Fruit fly (Drosophila melanogaster) whole organism, embryonic: ENCODE results near the gene nAChRalpha3.
A peak's percentile ranks its signal among the peaks of the same experiment; 100 is the strongest.

ENCODE experiments used
- Adf1 ChIP-seq: fragments of 200-800 bp; sonication (Bioruptor generic); IDR thresholded peaks from 2 replicates; pipeline ENCODE4 v1.3.6; 2022; ENCODE audit warnings: missing biosample characterization, missing genetic modification characterization
- Awh ChIP-seq: fragments of 200-800 bp; sonication (Bioruptor generic); IDR thresholded peaks from 2 replicates; pipeline ENCODE4, ENCODE4 v1.3.6; 2022; ENCODE audit warnings: missing biosample characterization, missing genetic modification characterization
- CG11560 ChIP-seq: fragments of 200-800 bp; sonication (Bioruptor generic); IDR thresholded peaks from 3 replicates; pipeline ENCODE4 v1.3.6; 2022; ENCODE audit warnings: missing biosample characterization, missing genetic modification characterization
- CG16863 ChIP-seq: fragments of 200-800 bp; sonication (Bioruptor generic); optimal IDR thresholded peaks from 3 replicates; lab custom pipeline; 2016; ENCODE audit warnings: missing biosample characterization, missing genetic modification characterization
- CG17186 ChIP-seq: fragments of 200-800 bp; sonication (Bioruptor generic); optimal IDR thresholded peaks from 3 replicates; lab custom pipeline; 2017; ENCODE audit warnings: missing biosample characterization, missing genetic modification reagents, missing genetic modification characterization
- CG17359 ChIP-seq: fragments of 200-800 bp; sonication (Bioruptor generic); optimal IDR thresholded peaks from 3 replicates; lab custom pipeline; 2018; ENCODE audit warnings: missing biosample characterization, mild to moderate bottlenecking, missing genetic modification characterization, moderate library complexity
- CG18764 ChIP-seq: fragments of 200-800 bp; sonication (Bioruptor generic); optimal IDR thresholded peaks from 3 replicates; lab custom pipeline; 2016; ENCODE audit warnings: missing biosample characterization, missing genetic modification characterization
- CG2129 ChIP-seq: fragments of 200-800 bp; sonication (Bioruptor generic); IDR thresholded peaks from 2 replicates; pipeline ENCODE4 v1.3.6; 2022; ENCODE audit warnings: missing biosample characterization, missing genetic modification characterization; ENCODE audit not compliant: partially characterized antibody
- CG3163 ChIP-seq: fragments of 200-800 bp; sonication (Bioruptor generic); optimal IDR thresholded peaks from 3 replicates; lab custom pipeline; 2016; ENCODE audit warnings: missing biosample characterization, missing genetic modification characterization
- CG33557 ChIP-seq: fragments of 200-800 bp; sonication (Bioruptor generic); optimal IDR thresholded peaks from 2 replicates; lab custom pipeline; 2019; ENCODE audit warnings: missing biosample characterization, mild to moderate bottlenecking, missing genetic modification characterization, moderate library complexity
- CG3995 ChIP-seq: fragments of 200-800 bp; sonication (Bioruptor generic); optimal IDR thresholded peaks from 3 replicates; lab custom pipeline; 2016; ENCODE audit warnings: missing biosample characterization, missing genetic modification characterization
- CG4282 ChIP-seq: fragments of 200-800 bp; sonication (Bioruptor generic); optimal IDR thresholded peaks from 2 replicates; lab custom pipeline; 2016; ENCODE audit warnings: missing biosample characterization, missing genetic modification characterization
- CG4328 ChIP-seq: fragments of 200-800 bp; sonication (Bioruptor generic); optimal IDR thresholded peaks from 3 replicates; lab custom pipeline; 2017; ENCODE audit warnings: missing biosample characterization, missing genetic modification reagents, missing genetic modification characterization
- CG4820 ChIP-seq: fragments of 200-800 bp; sonication (Bioruptor generic); optimal IDR thresholded peaks from 3 replicates; lab custom pipeline; 2016; ENCODE audit warnings: missing biosample characterization, missing genetic modification characterization
- CG7357 ChIP-seq: fragments of 200-800 bp; sonication (Bioruptor generic); IDR thresholded peaks from 3 replicates; pipeline ENCODE4 v1.3.6; 2022; ENCODE audit warnings: missing biosample characterization, missing genetic modification characterization
- CG7839 ChIP-seq: fragments of 200-800 bp; sonication (Bioruptor generic); optimal IDR thresholded peaks from 3 replicates; lab custom pipeline; 2018; ENCODE audit warnings: missing biosample characterization, mild to moderate bottlenecking, missing genetic modification characterization, moderate library complexity
- CG8281 ChIP-seq: fragments of 200-800 bp; sonication (Bioruptor generic); optimal IDR thresholded peaks from 2 replicates; lab custom pipeline; 2018; ENCODE audit warnings: missing biosample characterization, mild to moderate bottlenecking, missing genetic modification characterization, moderate library complexity
- CG8765 ChIP-seq: fragments of 200-800 bp; sonication (Bioruptor generic); IDR thresholded peaks from 2 replicates; pipeline ENCODE4 v1.3.6; 2022; ENCODE audit warnings: missing biosample characterization, missing genetic modification characterization
- CHES-1-like ChIP-seq: fragments of 200-800 bp; sonication (Bioruptor generic); optimal IDR thresholded peaks from 2 replicates; lab custom pipeline; 2016; ENCODE audit warnings: missing biosample characterization, missing genetic modification characterization
- CrebB ChIP-seq: fragments of 200-800 bp; sonication (Bioruptor generic); optimal IDR thresholded peaks from 3 replicates; lab custom pipeline; 2018; ENCODE audit warnings: missing biosample characterization, mild to moderate bottlenecking, missing genetic modification characterization
- Dip2 ChIP-seq: fragments of 200-800 bp; sonication (Bioruptor generic); IDR thresholded peaks from 2 replicates; pipeline ENCODE4 v1.3.6; 2022; ENCODE audit warnings: missing biosample characterization, missing genetic modification characterization
- Dref ChIP-seq: fragments of 200-800 bp; sonication (Bioruptor generic); IDR thresholded peaks from 2 replicates; pipeline ENCODE4 v1.3.6; 2022; ENCODE audit warnings: missing biosample characterization, missing genetic modification characterization
- Drgx ChIP-seq: fragments of 200-800 bp; sonication (Bioruptor generic); IDR thresholded peaks from 2 replicates; pipeline ENCODE4 v1.3.6; 2022; ENCODE audit warnings: missing biosample characterization, missing genetic modification characterization
- HLH3B ChIP-seq: fragments of 200-800 bp; sonication (Bioruptor generic); IDR thresholded peaks from 2 replicates; pipeline ENCODE4 v1.3.6; 2022; ENCODE audit warnings: missing biosample characterization, missing genetic modification characterization
- HLH4C ChIP-seq: fragments of 200-800 bp; sonication (Bioruptor generic); IDR thresholded peaks from 3 replicates; pipeline ENCODE4 v1.3.6; 2022; ENCODE audit warnings: missing biosample characterization, missing genetic modification characterization; ENCODE audit not compliant: partially characterized antibody
- Mes4 ChIP-seq: fragments of 200-800 bp; sonication (Bioruptor generic); optimal IDR thresholded peaks from 2 replicates; lab custom pipeline; 2016; ENCODE audit warnings: missing biosample characterization, missing genetic modification characterization
- NK7.1 ChIP-seq: fragments of 200-800 bp; sonication (Bioruptor generic); optimal IDR thresholded peaks from 3 replicates; lab custom pipeline; 2016; ENCODE audit warnings: missing biosample characterization, missing genetic modification characterization
- Nf-YA ChIP-seq: fragments of 200-800 bp; sonication (Bioruptor generic); IDR thresholded peaks from 2 replicates; pipeline ENCODE4 v1.3.6; 2022; ENCODE audit warnings: missing biosample characterization, missing genetic modification characterization
- Side ChIP-seq: fragments of 200-800 bp; sonication (Bioruptor generic); optimal IDR thresholded peaks from 2 replicates; lab custom pipeline; 2016; ENCODE audit warnings: missing biosample characterization, missing genetic modification characterization
- Sox102F ChIP-seq: fragments of 200-800 bp; sonication (Bioruptor generic); optimal IDR thresholded peaks from 2 replicates; lab custom pipeline; 2018; ENCODE audit warnings: missing biosample characterization, mild to moderate bottlenecking, missing genetic modification characterization, moderate library complexity
- Sry-δ ChIP-seq: fragments of 200-800 bp; sonication (Bioruptor generic); optimal IDR thresholded peaks from 2 replicates; lab custom pipeline; 2016; ENCODE audit warnings: missing biosample characterization, missing genetic modification characterization
- Taf1 ChIP-seq: fragments of 200-800 bp; sonication (Bioruptor generic); IDR thresholded peaks from 2 replicates; pipeline ENCODE4 v1.3.6; 2022; ENCODE audit warnings: missing biosample characterization, missing genetic modification characterization
- YL-1 ChIP-seq: fragments of 200-800 bp; sonication (Bioruptor generic); optimal IDR thresholded peaks from 3 replicates; lab custom pipeline; 2017; ENCODE audit warnings: missing biosample characterization, mild to moderate bottlenecking, missing genetic modification characterization
- ara ChIP-seq: fragments of 200-800 bp; sonication (Bioruptor generic); IDR thresholded peaks from 2 replicates; pipeline ENCODE4 v1.3.6; 2022; ENCODE audit warnings: missing biosample characterization, missing genetic modification characterization
- bbx ChIP-seq: fragments of 200-800 bp; sonication (Bioruptor generic); IDR thresholded peaks from 2 replicates; pipeline ENCODE4 v1.3.6; 2022; ENCODE audit warnings: missing biosample characterization, missing genetic modification characterization; ENCODE audit not compliant: partially characterized antibody
- corto ChIP-seq: fragments of 200-800 bp; sonication (Bioruptor generic); optimal IDR thresholded peaks from 2 replicates; lab custom pipeline; 2016; ENCODE audit warnings: missing biosample characterization, mild to moderate bottlenecking, missing genetic modification characterization, moderate library complexity
- dan ChIP-seq: fragments of 200-800 bp; sonication (Bioruptor generic); IDR thresholded peaks from 2 replicates; pipeline ENCODE4 v1.3.6; 2022; ENCODE audit warnings: missing biosample characterization, missing genetic modification characterization
- dpn ChIP-seq, 2 experiments: fragments of 200-800 bp; sonication (Bioruptor generic); optimal IDR thresholded peaks; 3 replicates each; lab custom pipeline; 2016; ENCODE audit warnings: missing biosample characterization in 2 of 2, missing genetic modification characterization in 2 of 2
- esg ChIP-seq: fragments of 200-800 bp; sonication (Bioruptor generic); conservative IDR thresholded peaks from 2 replicates; pipeline ENCODE4 v1.3.6; 2022; ENCODE audit warnings: missing biosample characterization, missing genetic modification characterization
- fd102C ChIP-seq: fragments of 200-800 bp; sonication (Bioruptor generic); optimal IDR thresholded peaks from 2 replicates; lab custom pipeline; 2018; ENCODE audit warnings: missing biosample characterization, mild to moderate bottlenecking, missing genetic modification characterization, moderate library complexity
- gem ChIP-seq: fragments of 200-800 bp; sonication (Bioruptor generic); optimal IDR thresholded peaks from 2 replicates; lab custom pipeline; 2019; ENCODE audit warnings: missing biosample characterization, mild to moderate bottlenecking, missing genetic modification characterization, moderate library complexity
- grau ChIP-seq: fragments of 200-800 bp; optimal IDR thresholded peaks from 3 replicates; lab custom pipeline; 2019; ENCODE audit warnings: missing biosample characterization, mild to moderate bottlenecking, missing genetic modification characterization, moderate library complexity
- grn ChIP-seq: fragments of 200-800 bp; sonication (Bioruptor generic); optimal IDR thresholded peaks from 3 replicates; lab custom pipeline; 2017; ENCODE audit warnings: missing biosample characterization, missing genetic modification characterization
- gsb ChIP-seq: fragments of 200-800 bp; sonication (Bioruptor generic); IDR thresholded peaks from 2 replicates; pipeline ENCODE4 v1.3.6; 2022; ENCODE audit warnings: missing biosample characterization, missing genetic modification characterization
- pho ChIP-seq: fragments of 200-800 bp; sonication (Bioruptor generic); optimal IDR thresholded peaks from 2 replicates; lab custom pipeline; 2016; ENCODE audit warnings: missing biosample characterization, missing genetic modification characterization
- pum ChIP-seq: fragments of 200-800 bp; sonication (Bioruptor generic); optimal IDR thresholded peaks from 2 replicates; lab custom pipeline; 2016; ENCODE audit warnings: missing biosample characterization, missing genetic modification characterization
- rib ChIP-seq: fragments of 200-800 bp; sonication (Bioruptor generic); IDR thresholded peaks from 2 replicates; pipeline ENCODE4 v1.3.6; 2022; ENCODE audit warnings: missing biosample characterization, missing genetic modification characterization
- salm ChIP-seq: fragments of 200-800 bp; sonication (Bioruptor generic); optimal IDR thresholded peaks from 2 replicates; lab custom pipeline; 2018; ENCODE audit warnings: missing biosample characterization, mild to moderate bottlenecking, missing genetic modification characterization
- seq ChIP-seq: fragments of 200-800 bp; sonication (Bioruptor generic); IDR thresholded peaks from 2 replicates; pipeline ENCODE4 v1.3.6; 2022; ENCODE audit warnings: missing biosample characterization, missing genetic modification characterization
- tio ChIP-seq: fragments of 200-800 bp; sonication (Bioruptor generic); optimal IDR thresholded peaks from 2 replicates; lab custom pipeline; 2017; ENCODE audit warnings: missing biosample characterization, missing genetic modification characterization, inconsistent platforms
- tna ChIP-seq: fragments of 200-800 bp; sonication (Bioruptor generic); IDR thresholded peaks from 2 replicates; pipeline ENCODE4 v1.3.6; 2022; ENCODE audit warnings: missing biosample characterization, missing genetic modification characterization; ENCODE audit not compliant: partially characterized antibody
- vvl ChIP-seq: fragments of 200-800 bp; sonication (Bioruptor generic); IDR thresholded peaks from 2 replicates; pipeline ENCODE4 v1.3.6; 2022; ENCODE audit warnings: missing biosample characterization, missing genetic modification characterization
- zen2 ChIP-seq: fragments of 200-800 bp; sonication (Bioruptor generic); IDR thresholded peaks from 3 replicates; pipeline ENCODE4 v1.3.6; 2022; ENCODE audit warnings: missing biosample characterization, missing genetic modification characterization; ENCODE audit not compliant: partially characterized antibody

nAChRalpha3 gene

dm6 chrX:8242298-8242697 lies 124.7 kb downstream of the nAChRalpha3 start, which contains the start of gene Trxr1 (continued):
- no peak for TF ChIP-seq Taf1 (GFP tag; lab: Robert Waterston, UW)
- no peak for TF ChIP-seq CHES-1-like (GFP tag; lab: Kevin White, UChicago)
- TF ChIP-seq CG3995 (GFP tag; lab: Kevin White, UChicago) = no peak
- TF ChIP-seq pum (GFP tag; lab: Kevin White, UChicago) = no peak
- no peak for TF ChIP-seq CG11560 (tag; lab: Robert Waterston, UW)
- no peak for TF ChIP-seq pho (GFP tag; lab: Kevin White, UChicago)
- no peak for TF ChIP-seq seq (GFP tag; lab: Robert Waterston, UW)
- TF ChIP-seq Awh (GFP tag; lab: Robert Waterston, UW) = no peak
- TF ChIP-seq HLH4C (GFP tag; lab: Robert Waterston, UW) = peak; percentile 77
- no peak for TF ChIP-seq dan (GFP tag; lab: Robert Waterston, UW)
- TF ChIP-seq Mes4 (GFP tag; lab: Kevin White, UChicago) = no peak
- TF ChIP-seq Side (GFP tag; lab: Kevin White, UChicago) = no peak
- no peak for TF ChIP-seq grn
- no peak for TF ChIP-seq CG7839 (tag; lab: Kevin White, UChicago)
- TF ChIP-seq Drgx (GFP tag; lab: Robert Waterston, UW) = no peak
- TF ChIP-seq Adf1 (GFP tag; lab: Robert Waterston, UW) = peak; percentile 26; the same call in 1 of the 2 replicates
- TF ChIP-seq CG7357 (GFP tag; lab: Robert Waterston, UW) = no peak
- no peak for TF ChIP-seq Dip2 (GFP tag; lab: Robert Waterston, UW)
- TF ChIP-seq Nf-YA (GFP tag; lab: Robert Waterston, UW) = no peak
- no peak for TF ChIP-seq gem (tag; lab: Kevin White, UChicago)
- no peak for TF ChIP-seq NK7.1
- peak; percentile 18; the same call in 1 of the 3 replicates for TF ChIP-seq zen2 (GFP tag; lab: Robert Waterston, UW)
- peak; percentile 66 for TF ChIP-seq Sry-δ (GFP tag; lab: Kevin White, UChicago)
- TF ChIP-seq CG4328 (GFP tag; lab: Kevin White, UChicago) = no peak
- no peak for TF ChIP-seq HLH3B (GFP tag; lab: Robert Waterston, UW)
- no peak for TF ChIP-seq corto (GFP tag; lab: Kevin White, UChicago)
- TF ChIP-seq tna (GFP tag; lab: Robert Waterston, UW) = peak; percentile 76
- TF ChIP-seq Dref (GFP tag; lab: Robert Waterston, UW) = peak; percentile 93
- no peak for TF ChIP-seq dpn (GFP tag; optimal IDR thresholded peaks at IDR 0.05; lab: Kevin White, UChicago)
- TF ChIP-seq grau (tag; lab: Kevin White, UChicago) = no peak
- TF ChIP-seq CG8281 = no peak
- TF ChIP-seq CG17186 (GFP tag; lab: Kevin White, UChicago) = peak; percentile 22
- no peak for TF ChIP-seq ara (GFP tag; lab: Robert Waterston, UW)
- TF ChIP-seq CG8765 (GFP tag; lab: Robert Waterston, UW) = no peak
- TF ChIP-seq YL-1 (GFP tag; lab: Kevin White, UChicago) = no peak
- TF ChIP-seq CrebB = no peak
- TF ChIP-seq CG2129 (GFP tag; lab: Robert Waterston, UW) = no peak
- no peak for TF ChIP-seq fd102C
- no peak for TF ChIP-seq CG4820 (GFP tag; lab: Kevin White, UChicago)
- TF ChIP-seq Sox102F = no peak
- TF ChIP-seq esg (GFP tag; lab: Robert Waterston, UW) = no peak
- TF ChIP-seq gsb (GFP tag; lab: Robert Waterston, UW) = no peak
- no peak for TF ChIP-seq CG4282 (GFP tag; lab: Kevin White, UChicago)
- peak; percentile 79 for TF ChIP-seq bbx (GFP tag; lab: Robert Waterston, UW)
- TF ChIP-seq vvl (GFP tag; lab: Robert Waterston, UW) = no peak
- TF ChIP-seq salm (tag; lab: Kevin White, UChicago) = no peak
- TF ChIP-seq CG3163 (GFP tag; lab: Kevin White, UChicago) = no peak
- TF ChIP-seq CG17359 (tag; lab: Kevin White, UChicago) = no peak
- TF ChIP-seq tio (GFP tag; lab: Kevin White, UChicago) = no peak
- no peak for TF ChIP-seq CG33557
- peak; percentile 53; the same call in 1 of the 2 replicates for TF ChIP-seq rib (GFP tag; lab: Robert Waterston, UW)
- no peak for TF ChIP-seq CG16863 (GFP tag; lab: Kevin White, UChicago)
- TF ChIP-seq CG18764 (GFP tag; lab: Kevin White, UChicago) = no peak
